Worm (Caenorhabditis elegans) whole organism, mixed stage, embryonic: Measurements from ENCODE around the gene T11F9.1.

Source experiments
- flh-1 ChIP-seq: fragments of 200-800 bp; sonication (Bioruptor generic); optimal IDR thresholded peaks from 2 replicates; lab custom pipeline; 2018; ENCODE audit warnings: mild to moderate bottlenecking, missing genetic modification characterization, moderate library complexity, missing compliant biosample characterization
- lin-13 ChIP-seq: fragments of 150-350 bp; optimal IDR thresholded peaks from 2 replicates; lab custom pipeline; 2014; ENCODE audit warnings: missing biosample characterization, missing genetic modification characterization
- nhr-12 ChIP-seq: fragments of 150-350 bp; optimal IDR thresholded peaks from 2 replicates; lab custom pipeline; 2014; ENCODE audit warnings: missing biosample characterization, missing genetic modification characterization
- nhr-2 ChIP-seq: fragments of 150-350 bp; optimal IDR thresholded peaks from 2 replicates; lab custom pipeline; 2014; ENCODE audit warnings: missing biosample characterization, missing genetic modification characterization
- snpc-4 ChIP-seq: fragments of 150-350 bp; optimal IDR thresholded peaks from 2 replicates; lab custom pipeline; 2014; ENCODE audit warnings: missing biosample characterization, missing genetic modification characterization
- tbx-8 ChIP-seq: fragments of 200-800 bp; sonication (Bioruptor generic); optimal IDR thresholded peaks from 2 replicates; lab custom pipeline; 2018; ENCODE audit warnings: mild to moderate bottlenecking, missing genetic modification characterization, moderate library complexity, missing compliant biosample characterization
- ztf-11 ChIP-seq: fragments of 150-350 bp; optimal IDR thresholded peaks from 2 replicates; lab custom pipeline; 2014; ENCODE audit warnings: missing biosample characterization, missing genetic modification characterization

ce11 chrV:11412125-11412524 lies 47.2 kb upstream of the T11F9.1 start:
- TF ChIP-seq flh-1 (GFP tag; lab: Kevin White, UChicago) (no peak), nhr-2 (no peak), lin-13 (tag; lab: Kevin White, UChicago) (no peak), ztf-11 (no peak), tbx-8 (no peak), snpc-4 (tag; lab: Kevin White, UChicago) (no peak), nhr-12 (tag; lab: Kevin White, UChicago) (no peak)
